Worm (Caenorhabditis elegans) whole organism, young adult: ENCODE results near the gene lys-4.
A peak's percentile ranks its signal among the peaks of the same experiment; 100 is the strongest.

Source experiments
- T07F8.4 ChIP-seq: sonication (generic microtip); optimal IDR thresholded peaks from 2 replicates; lab custom pipeline; 2016; ENCODE audit warnings: mild to moderate bottlenecking, missing genetic modification characterization, moderate library complexity, missing compliant biosample characterization
- T26A5.8 ChIP-seq: sonication (generic microtip); optimal IDR thresholded peaks from 2 replicates; lab custom pipeline; 2016; ENCODE audit warnings: missing genetic modification characterization, missing compliant biosample characterization
- Y79H2A.3 ChIP-seq: fragments of 200-800 bp; sonication (Bioruptor generic); conservative IDR thresholded peaks from 2 replicates; pipeline ENCODE4 v1.3.6; 2022; ENCODE audit warnings: missing genetic modification reagents, missing genetic modification characterization, missing compliant biosample characterization
- aptf-3 ChIP-seq: fragments of 200-800 bp; sonication (Bioruptor generic); IDR thresholded peaks from 2 replicates; pipeline ENCODE4 v1.3.6; 2022; ENCODE audit warnings: missing genetic modification characterization, missing compliant biosample characterization
- atf-7 ChIP-seq: sonication (generic microtip); optimal IDR thresholded peaks from 2 replicates; lab custom pipeline; 2017; ENCODE audit warnings: mild to moderate bottlenecking, missing genetic modification characterization, missing compliant biosample characterization
- bed-2 ChIP-seq: fragments of 200-800 bp; sonication (Bioruptor generic); IDR thresholded peaks from 2 replicates; pipeline ENCODE4 v1.3.6; 2022; ENCODE audit warnings: missing genetic modification reagents, missing genetic modification characterization, missing compliant biosample characterization
- ceh-58 ChIP-seq: fragments of 200-800 bp; sonication (Bioruptor generic); IDR thresholded peaks from 2 replicates; pipeline ENCODE4 v1.3.6; 2022; ENCODE audit warnings: missing genetic modification characterization, missing compliant biosample characterization
- ceh-79 ChIP-seq: sonication (generic microtip); optimal IDR thresholded peaks from 2 replicates; lab custom pipeline; 2017; ENCODE audit warnings: mild to moderate bottlenecking, missing genetic modification characterization, missing compliant biosample characterization
- efl-1 ChIP-seq: fragments of 150-350 bp; optimal IDR thresholded peaks from 2 replicates; lab custom pipeline; 2014; ENCODE audit warnings: missing biosample characterization, missing genetic modification reagents, missing genetic modification characterization
- egl-18 ChIP-seq: fragments of 200-800 bp; sonication (Bioruptor generic); IDR thresholded peaks from 2 replicates; pipeline ENCODE4 v1.3.6; 2022; ENCODE audit warnings: missing genetic modification reagents, missing genetic modification characterization, missing compliant biosample characterization
- egrh-3 ChIP-seq: fragments of 200-800 bp; sonication (Bioruptor generic); IDR thresholded peaks from 2 replicates; pipeline ENCODE4 v1.3.6; 2022; ENCODE audit warnings: missing genetic modification reagents, missing genetic modification characterization, missing compliant biosample characterization
- ekl-4 ChIP-seq: fragments of 200-800 bp; sonication (Bioruptor generic); IDR thresholded peaks from 2 replicates; pipeline ENCODE4 v1.3.6; 2022; ENCODE audit warnings: missing genetic modification reagents, missing genetic modification characterization, missing compliant biosample characterization
- ets-4 ChIP-seq: fragments of 200-800 bp; sonication (Bioruptor generic); optimal IDR thresholded peaks from 2 replicates; lab custom pipeline; 2018; ENCODE audit warnings: mild to moderate bottlenecking, missing genetic modification characterization, missing compliant biosample characterization
- fkh-3 ChIP-seq: sonication (generic microtip); optimal IDR thresholded peaks from 2 replicates; lab custom pipeline; 2016; ENCODE audit warnings: mild to moderate bottlenecking, missing genetic modification characterization, missing compliant biosample characterization
- him-1 ChIP-seq: sonication (generic microtip); optimal IDR thresholded peaks from 2 replicates; lab custom pipeline; 2016; ENCODE audit warnings: missing genotype, missing genetic modification reagents, missing genetic modification characterization, missing compliant biosample characterization
- hmg-1.2 ChIP-seq: fragments of 200-800 bp; sonication (Bioruptor generic); IDR thresholded peaks from 2 replicates; pipeline ENCODE4 v1.3.6; 2022; ENCODE audit warnings: missing genetic modification reagents, missing genetic modification characterization, missing compliant biosample characterization
- hsf-1 ChIP-seq: fragments of 200-800 bp; sonication (Bioruptor generic); IDR thresholded peaks from 2 replicates; pipeline ENCODE4 v1.3.6; 2022; ENCODE audit warnings: missing genetic modification reagents, missing genetic modification characterization, missing compliant biosample characterization
- lin-26 ChIP-seq: fragments of 200-800 bp; sonication (Bioruptor generic); IDR thresholded peaks from 2 replicates; pipeline ENCODE4 v1.3.6; 2022; ENCODE audit warnings: missing genetic modification reagents, missing genetic modification characterization, missing compliant biosample characterization
- madf-6 ChIP-seq: fragments of 200-800 bp; sonication (Bioruptor generic); IDR thresholded peaks from 2 replicates; pipeline ENCODE4 v1.3.6; 2022; ENCODE audit warnings: missing genetic modification reagents, missing genetic modification characterization, missing compliant biosample characterization
- mel-28 ChIP-seq: sonication (generic microtip); optimal IDR thresholded peaks from 2 replicates; lab custom pipeline; 2016; ENCODE audit warnings: borderline replicate concordance, mild to moderate bottlenecking, missing genetic modification characterization, missing compliant biosample characterization
- nfya-1 ChIP-seq: sonication (generic microtip); optimal IDR thresholded peaks from 2 replicates; lab custom pipeline; 2017; ENCODE audit warnings: antibody characterized with exemption, missing compliant biosample characterization, missing genetic modification characterization, borderline replicate concordance; ENCODE audit not compliant: insufficient read depth
- nhr-179 ChIP-seq: sonication (generic microtip); optimal IDR thresholded peaks from 2 replicates; lab custom pipeline; 2016; ENCODE audit warnings: mild to moderate bottlenecking, missing genetic modification characterization, missing compliant biosample characterization
- nhr-80 ChIP-seq: sonication (generic microtip); optimal IDR thresholded peaks from 2 replicates; lab custom pipeline; 2016; ENCODE audit warnings: missing genetic modification characterization, missing compliant biosample characterization
- zfh-2 ChIP-seq: fragments of 200-800 bp; sonication (Bioruptor generic); conservative IDR thresholded peaks from 2 replicates; pipeline ENCODE4 v1.3.6; 2022; ENCODE audit warnings: missing genetic modification reagents, missing genetic modification characterization, missing compliant biosample characterization
- ztf-26 ChIP-seq: sonication (generic microtip); optimal IDR thresholded peaks from 2 replicates; lab custom pipeline; 2017; ENCODE audit warnings: missing genetic modification characterization, missing compliant biosample characterization
- ztf-28 ChIP-seq: fragments of 200-800 bp; sonication (Bioruptor generic); IDR thresholded peaks from 2 replicates; pipeline ENCODE4 v1.3.6; 2022; ENCODE audit warnings: missing genetic modification reagents, missing genetic modification characterization, missing compliant biosample characterization
- ztf-3 ChIP-seq: fragments of 200-800 bp; sonication (Bioruptor generic); optimal IDR thresholded peaks from 2 replicates; lab custom pipeline; 2018; ENCODE audit warnings: mild to moderate bottlenecking, missing genetic modification characterization, missing compliant biosample characterization

The lys-4 gene

ce11 chrIV:11582450-11583166 lies 40.4 kb downstream of the lys-4 start:
- no peak for TF ChIP-seq T26A5.8 (tag; lab: Kevin White, UChicago)
- TF ChIP-seq egrh-3 (GFP tag; lab: Robert Waterston, UW) = peak; percentile 49; the same call in 1 of the 2 replicates
- TF ChIP-seq ztf-3 (GFP tag; lab: Kevin White, UChicago) = no peak
- peak; percentile 6 for TF ChIP-seq nhr-80
- TF ChIP-seq zfh-2 (GFP tag; lab: Robert Waterston, UW) = peak; percentile 84

- TF ChIP-seq Y79H2A.3 (GFP tag; lab: Robert Waterston, UW) (no peak), mel-28 (tag; lab: Kevin White, UChicago) (no peak), ceh-58 (GFP tag; lab: Robert Waterston, UW) (no peak), egl-18 (GFP tag; lab: Robert Waterston, UW) (no peak), aptf-3 (GFP tag; lab: Robert Waterston, UW) (no peak)
Measured at ce11 chrIV:11578492-11578891, 44.5 kb downstream of the lys-4 start, which contains the start of gene rib-1. rib-1 (plus strand) TSS chrIV:11578792.

DNA sequence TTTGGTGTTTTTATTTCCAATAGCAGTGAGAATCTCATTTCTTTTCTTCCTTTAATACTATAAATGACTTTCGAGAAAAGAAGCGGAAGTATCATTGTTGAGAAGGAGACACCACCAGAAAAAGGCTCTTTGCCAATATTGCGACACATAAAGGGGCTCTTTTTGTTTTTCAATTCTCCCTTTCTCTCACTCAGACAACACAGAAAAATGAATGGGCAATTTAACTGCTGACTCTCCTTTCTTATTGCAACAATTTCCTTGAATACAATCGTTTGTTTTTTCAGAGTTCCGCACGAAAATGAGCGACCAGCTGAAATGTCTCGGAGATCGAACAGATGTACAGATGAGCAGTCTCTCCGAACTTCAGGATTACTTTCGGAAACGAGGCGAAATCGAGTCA lies 48.6 kb downstream of the lys-4 start:
- TF ChIP-seq T07F8.4 (tag; lab: Kevin White, UChicago) = no peak
- no peak for TF ChIP-seq atf-7 (tag; lab: Kevin White, UChicago)
- TF ChIP-seq lin-26 (GFP tag; lab: Robert Waterston, UW) = no peak
- no peak for TF ChIP-seq efl-1
- no peak for TF ChIP-seq fkh-3 (tag; lab: Kevin White, UChicago)
- TF ChIP-seq him-1 = no peak
- TF ChIP-seq ceh-79 (tag; lab: Kevin White, UChicago) = no peak

- TF ChIP-seq ets-4 (GFP tag; lab: Kevin White, UChicago) (no peak), bed-2 (GFP tag; lab: Robert Waterston, UW) (no peak), hmg-1.2 (GFP tag; lab: Robert Waterston, UW) (no peak), nhr-179 (tag; lab: Kevin White, UChicago) (no peak), ztf-26 (no peak), hsf-1 (GFP tag; lab: Robert Waterston, UW) (no peak), ekl-4 (GFP tag; lab: Robert Waterston, UW) (no peak), nhr-80 (no peak), nfya-1 (tag; lab: Kevin White, UChicago) (no peak), ceh-79 (tag; lab: Kevin White, UChicago) (no peak), madf-6 (GFP tag; lab: Robert Waterston, UW) (no peak), ceh-58 (GFP tag; lab: Robert Waterston, UW) (no peak), ztf-28 (GFP tag; lab: Robert Waterston, UW) (no peak)
- TF ChIP-seq, all 124 proteins: peak for 0
Measured at ce11 chrIV:11572524-11572923, 50.5 kb downstream of the lys-4 start.
